Worm (Caenorhabditis elegans) whole organism, mixed stage, embryonic: ENCODE results near the gene cysl-4.

Source experiments
- elt-3 ChIP-seq: fragments of 150-350 bp; optimal IDR thresholded peaks from 2 replicates; lab custom pipeline; 2014; ENCODE audit warnings: missing biosample characterization, missing genetic modification characterization
- lsy-2 ChIP-seq: fragments of 150-350 bp; optimal IDR thresholded peaks from 2 replicates; lab custom pipeline; 2014; ENCODE audit warnings: missing biosample characterization, missing genetic modification characterization
- mep-1 ChIP-seq: fragments of 150-350 bp; optimal IDR thresholded peaks from 2 replicates; lab custom pipeline; 2017; ENCODE audit warnings: missing biosample characterization, missing genetic modification reagents, missing genetic modification characterization, inconsistent platforms
- nhr-237 ChIP-seq: fragments of 150-350 bp; optimal IDR thresholded peaks from 2 replicates; lab custom pipeline; 2014; ENCODE audit warnings: missing biosample characterization, missing genetic modification characterization
- pha-4 ChIP-seq: fragments of 150-350 bp; optimal IDR thresholded peaks from 2 replicates; lab custom pipeline; 2018; ENCODE audit warnings: missing biosample characterization, missing genetic modification reagents, missing genetic modification characterization
- sptf-1 ChIP-seq: sonication (generic microtip); optimal IDR thresholded peaks from 2 replicates; lab custom pipeline; 2017; ENCODE audit warnings: mild to moderate bottlenecking, missing genetic modification characterization, moderate library complexity, missing compliant biosample characterization

DNA sequence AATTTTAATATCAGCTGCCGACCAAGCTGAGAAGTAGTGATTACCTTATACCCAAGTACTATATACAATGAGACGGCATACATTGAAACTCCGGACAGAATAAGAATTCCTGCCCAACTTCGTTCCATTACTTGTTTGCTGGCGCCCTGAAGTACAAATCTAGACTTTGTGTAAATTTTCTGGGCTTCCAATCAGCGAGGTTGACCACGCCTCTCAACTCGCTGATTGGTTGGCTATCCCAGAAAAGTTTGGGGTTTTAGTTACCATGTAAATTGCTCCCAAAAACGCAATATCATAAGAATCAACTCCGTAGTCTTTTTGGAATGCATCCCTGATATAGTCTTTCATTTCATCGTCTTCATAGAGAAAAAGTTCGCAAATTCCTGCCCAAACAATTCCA lies 49.5 kb upstream of the cysl-4 start:
- TF ChIP-seq pha-4 (tag; lab: Kevin White, UChicago) (no peak), lsy-2 (tag; lab: Kevin White, UChicago) (no peak), nhr-237 (tag; lab: Kevin White, UChicago) (no peak), sptf-1 (tag; lab: Kevin White, UChicago) (no peak), mep-1 (no peak), elt-3 (tag; lab: Kevin White, UChicago) (no peak)
